Worm (Caenorhabditis elegans) whole organism, young adult: ENCODE measurements around the gene pes-9.

Experiments
- B0261.1 ChIP-seq: sonication (generic microtip); optimal IDR thresholded peaks from 2 replicates; lab custom pipeline; 2016; ENCODE audit warnings: mild to moderate bottlenecking, missing genetic modification characterization, moderate library complexity, missing compliant biosample characterization
- F52B5.7 ChIP-seq: sonication (generic microtip); optimal IDR thresholded peaks from 2 replicates; lab custom pipeline; 2016; ENCODE audit warnings: mild to moderate bottlenecking, missing genetic modification characterization, missing compliant biosample characterization
- akir-1 ChIP-seq: fragments of 200-800 bp; sonication (Bioruptor generic); optimal IDR thresholded peaks from 2 replicates; lab custom pipeline; 2018; ENCODE audit warnings: mild to moderate bottlenecking, missing genetic modification characterization, moderate library complexity, missing compliant biosample characterization
- aptf-3 ChIP-seq: fragments of 200-800 bp; sonication (Bioruptor generic); IDR thresholded peaks from 2 replicates; pipeline ENCODE4 v1.3.6; 2022; ENCODE audit warnings: missing genetic modification characterization, missing compliant biosample characterization
- efl-1 ChIP-seq: fragments of 150-350 bp; optimal IDR thresholded peaks from 2 replicates; lab custom pipeline; 2014; ENCODE audit warnings: missing biosample characterization, missing genetic modification reagents, missing genetic modification characterization
- egl-44 ChIP-seq: fragments of 200-800 bp; sonication (Bioruptor generic); IDR thresholded peaks from 2 replicates; pipeline ENCODE4 v1.3.6; 2022; ENCODE audit warnings: missing genetic modification reagents, missing genetic modification characterization, missing compliant biosample characterization
- hlh-12 ChIP-seq: sonication (generic microtip); optimal IDR thresholded peaks from 2 replicates; lab custom pipeline; 2016; ENCODE audit warnings: missing genetic modification characterization, missing compliant biosample characterization
- hmg-1.2 ChIP-seq: fragments of 200-800 bp; sonication (Bioruptor generic); IDR thresholded peaks from 2 replicates; pipeline ENCODE4 v1.3.6; 2022; ENCODE audit warnings: missing genetic modification reagents, missing genetic modification characterization, missing compliant biosample characterization
- nfya-2 ChIP-seq: fragments of 200-800 bp; sonication (Bioruptor generic); IDR thresholded peaks from 2 replicates; pipeline ENCODE4 v1.3.6; 2022; ENCODE audit warnings: missing genetic modification reagents, missing genetic modification characterization, missing compliant biosample characterization
- snpc-4 ChIP-seq, 5 experiments: fragments of 150-350 bp in 1 of 5; sonication (generic microtip) in 4 of 5; optimal IDR thresholded peaks; 2 replicates each; lab custom pipeline; 2014 to 2018; ENCODE audit warnings: missing genetic modification characterization in 5 of 5, missing biosample characterization in 3 of 5, antibody characterized with exemption in 2 of 5, mild to moderate bottlenecking in 2 of 5, missing compliant biosample characterization in 2 of 5, missing genotype in 2 of 5, moderate library complexity in 2 of 5, missing genetic modification reagents in 1 of 5
- unc-130 ChIP-seq: sonication (generic microtip); optimal IDR thresholded peaks from 2 replicates; lab custom pipeline; 2016; ENCODE audit warnings: missing genetic modification reagents, missing genetic modification characterization, missing compliant biosample characterization

DNA sequence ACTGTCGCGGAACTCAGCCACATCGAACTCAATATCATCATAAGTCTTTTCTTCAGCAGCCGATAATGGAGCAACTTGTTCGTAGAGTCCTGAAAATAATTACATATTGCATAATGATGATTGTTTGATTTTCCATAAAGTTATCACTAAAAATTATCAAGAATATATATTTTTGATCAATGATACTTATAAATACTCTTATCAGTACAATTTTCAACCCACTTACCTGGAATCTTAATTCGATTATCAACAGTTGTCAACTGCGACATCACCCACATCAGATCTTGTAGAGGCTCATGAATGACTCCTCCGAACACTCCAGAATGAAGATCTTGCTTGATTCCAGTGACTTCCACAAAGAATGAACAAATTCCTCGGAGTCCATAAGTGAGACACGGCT, 850 bp downstream of the pes-9 start:
- TF ChIP-seq hmg-1.2 (no peak), snpc-4 (GFP tag; optimal IDR thresholded peaks at IDR 0.05; lab: Kevin White, UChicago) (no peak), snpc-4 (tag; optimal IDR thresholded peaks at IDR 0.05; lab: Kevin White, UChicago) (no peak), hlh-12 (tag; lab: Kevin White, UChicago) (no peak), akir-1 (GFP tag; lab: Kevin White, UChicago) (no peak), F52B5.7 (tag; lab: Kevin White, UChicago) (no peak), aptf-3 (GFP tag; lab: Robert Waterston, UW) (no peak), efl-1 (GFP tag; lab: Kevin White, UChicago) (no peak), unc-130 (GFP tag; lab: Kevin White, UChicago) (no peak), nfya-2 (GFP tag; lab: Robert Waterston, UW) (no peak), egl-44 (GFP tag; lab: Robert Waterston, UW) (no peak), B0261.1 (tag; lab: Kevin White, UChicago) (no peak)
